Worm (Caenorhabditis elegans): Measurements from ENCODE around the gene C36B7.3.
A peak's percentile ranks its signal among the peaks of the same experiment; 100 is the strongest.

C36B7.3 gene

ce11 chrX:7101477-7101876, at the start of gene C36B7.3:
TSS of gene C36B7.3 (plus strand) at chrX:7101777.
- TF ChIP-seq nhr-77 (tag; optimal IDR thresholded peaks at IDR 0.05) (no peak), fkh-2 (tag; optimal IDR thresholded peaks at IDR 0.05) (no peak), eor-1 (tag; optimal IDR thresholded peaks at IDR 0.05) (no peak), lin-39 (tag; optimal IDR thresholded peaks at IDR 0.05) (no peak), snpc-4 (tag; optimal IDR thresholded peaks at IDR 0.05) (no peak), pha-4 (tag; optimal IDR thresholded peaks at IDR 0.05) (no peak), unc-39 (tag; optimal IDR thresholded peaks at IDR 0.05) (no peak), ceh-82 (tag; optimal IDR thresholded peaks at IDR 0.05) (no peak), fos-1 (tag; optimal IDR thresholded peaks at IDR 0.05) (no peak)

DNA sequence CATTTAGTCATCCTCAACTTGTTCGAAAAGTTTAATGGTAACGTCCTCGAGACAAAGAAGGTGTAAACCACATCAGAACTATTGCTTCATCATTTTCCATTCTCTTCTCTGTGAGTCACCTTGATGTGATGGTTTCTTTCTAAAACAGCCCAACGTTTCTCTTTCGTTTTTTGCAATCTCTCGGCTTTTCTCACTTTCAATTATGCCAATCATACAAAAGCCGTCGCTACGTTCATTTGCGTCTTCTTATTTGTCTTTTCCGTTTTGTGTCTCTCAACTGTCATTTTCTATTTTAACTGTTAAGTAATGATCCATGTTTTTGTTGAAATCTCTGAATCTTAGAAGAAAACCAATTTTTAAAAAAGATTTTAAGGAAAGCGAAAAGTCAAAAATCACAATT, 44.2 kb upstream of the C36B7.3 start, which contains the start of gene B0403.5:
Gene B0403.5 (plus strand): TSS at position 368 of the 400 bp plus-strand sequence.
- TF ChIP-seq zag-1 (tag; optimal IDR thresholded peaks at IDR 0.05), result no peak
- TF ChIP-seq lin-15B (tag; optimal IDR thresholded peaks at IDR 0.05), result no peak
- TF ChIP-seq ZK546.5 (tag; optimal IDR thresholded peaks at IDR 0.05), result no peak
- TF ChIP-seq ama-1 (optimal IDR thresholded peaks at IDR 0.05), result no peak
- peak; percentile 23 for TF ChIP-seq nhr-25 (tag; optimal IDR thresholded peaks at IDR 0.05)

DNA sequence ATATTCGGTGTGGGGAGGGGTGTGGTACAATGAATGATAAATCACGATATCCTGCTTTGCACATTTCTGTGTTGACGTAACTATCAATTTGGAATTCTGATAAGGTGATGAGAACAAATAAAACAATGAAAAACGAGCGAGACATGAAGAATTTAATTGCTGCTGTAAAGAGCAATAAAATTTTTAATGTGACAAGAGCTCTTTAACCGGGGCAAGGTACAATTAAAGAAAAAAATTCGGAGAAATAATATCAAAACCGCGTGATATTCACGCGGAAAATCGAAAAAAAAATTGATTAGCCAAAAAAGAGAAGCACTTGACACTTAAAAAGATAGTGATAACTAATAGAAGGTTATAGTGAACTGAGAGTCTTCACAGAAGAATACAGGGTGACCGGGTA, 40.3 kb upstream of the C36B7.3 start:
- TF ChIP-seq nfya-1 (tag; optimal IDR thresholded peaks at IDR 0.05; ENCODE audit: insufficient read depth) (no peak), elt-2 (tag; optimal IDR thresholded peaks at IDR 0.05) (peak; percentile 74), mml-1 (tag; optimal IDR thresholded peaks at IDR 0.05) (no peak), egl-27 (tag; optimal IDR thresholded peaks at IDR 0.05) (no peak), pqm-1 (tag; optimal IDR thresholded peaks at IDR 0.05) (peak; percentile 39), elt-1 (tag; optimal IDR thresholded peaks at IDR 0.05) (no peak)

DNA sequence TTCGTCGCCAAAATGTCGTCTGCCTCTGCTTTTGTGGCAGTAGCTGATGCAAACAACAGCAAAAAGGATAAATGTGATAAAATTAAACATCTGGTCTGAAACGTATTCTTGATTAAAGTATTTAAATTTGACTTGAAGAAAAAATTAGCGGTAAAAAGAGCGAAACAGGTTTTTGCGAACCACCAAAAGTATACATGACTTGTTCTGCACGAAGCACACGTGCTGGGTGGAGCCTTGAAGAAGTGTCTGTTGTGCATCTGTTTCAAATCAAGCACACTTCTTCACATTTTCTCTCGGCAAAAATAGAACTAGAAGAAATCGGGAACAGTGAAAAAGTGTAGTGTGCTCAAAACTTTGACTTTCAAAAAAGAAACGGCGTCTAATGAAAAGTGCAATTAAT, 38.3 kb upstream of the C36B7.3 start, which contains the start of gene B0403.3:
Gene B0403.3 (minus strand): TSS at position 101 of the 400 bp plus-strand sequence.
- TF ChIP-seq elt-3 (tag; optimal IDR thresholded peaks at IDR 0.05) (no peak), R02D3.7 (tag; optimal IDR thresholded peaks at IDR 0.05) (no peak), pha-4 (tag; optimal IDR thresholded peaks at IDR 0.05) (no peak), unc-62 (GFP tag; optimal IDR thresholded peaks at IDR 0.05) (no peak), egl-27 (tag; optimal IDR thresholded peaks at IDR 0.05) (no peak), nfya-1 (tag; optimal IDR thresholded peaks at IDR 0.05; ENCODE audit: insufficient read depth) (no peak), nhr-12 (tag; optimal IDR thresholded peaks at IDR 0.05) (no peak), mml-1 (tag; optimal IDR thresholded peaks at IDR 0.05) (no peak), hmg-11 (tag; optimal IDR thresholded peaks at IDR 0.05) (no peak), daf-12 (tag; optimal IDR thresholded peaks at IDR 0.05) (no peak), nhr-67 (tag; optimal IDR thresholded peaks at IDR 0.05) (no peak), elt-2 (tag; optimal IDR thresholded peaks at IDR 0.05) (no peak), fkh-10 (GFP tag; optimal IDR thresholded peaks at IDR 0.05) (no peak), nhr-23 (tag; optimal IDR thresholded peaks at IDR 0.05) (no peak), ztf-4 (tag; optimal IDR thresholded peaks at IDR 0.05) (no peak), elt-1 (tag; optimal IDR thresholded peaks at IDR 0.05) (no peak), pqm-1 (tag; optimal IDR thresholded peaks at IDR 0.05) (no peak)

ce11 chrX:7066003-7066402, 35.6 kb upstream of the C36B7.3 start:
- TF ChIP-seq nhr-77 (tag; optimal IDR thresholded peaks at IDR 0.05) (no peak), ceh-28 (tag; optimal IDR thresholded peaks at IDR 0.05) (peak; percentile 32)

- TF ChIP-seq ama-1 (optimal IDR thresholded peaks at IDR 0.05), result peak; percentile 5
- TF ChIP-seq pha-4 (tag; optimal IDR thresholded peaks at IDR 0.05), result peak; percentile 91
- TF ChIP-seq nhr-23 (tag; optimal IDR thresholded peaks at IDR 0.05), result peak; percentile 13
- no peak for TF ChIP-seq eor-1 (tag; optimal IDR thresholded peaks at IDR 0.05)
- no peak for TF ChIP-seq sea-2 (GFP tag; optimal IDR thresholded peaks at IDR 0.05)
- TF ChIP-seq ceh-28 (tag; optimal IDR thresholded peaks at IDR 0.05), result peak; percentile 4
These were observed 34.2 kb upstream of the C36B7.3 start for ce11 chrX:7067250-7067958.

Measured in whole organism, L3 larva.